Worm (Caenorhabditis elegans): ENCODE measurements around the gene K06A9.2.

- TF ChIP-seq dao-5 (tag; optimal IDR thresholded peaks at IDR 0.05), result no peak
- no peak for TF ChIP-seq him-1 (tag; optimal IDR thresholded peaks at IDR 0.05)
Measured at ce11 chrX:1523272-1523671, 12.9 kb upstream of the K06A9.2 start.
